Worm (Caenorhabditis elegans): Measurements from ENCODE around the gene hpk-1.

DNA sequence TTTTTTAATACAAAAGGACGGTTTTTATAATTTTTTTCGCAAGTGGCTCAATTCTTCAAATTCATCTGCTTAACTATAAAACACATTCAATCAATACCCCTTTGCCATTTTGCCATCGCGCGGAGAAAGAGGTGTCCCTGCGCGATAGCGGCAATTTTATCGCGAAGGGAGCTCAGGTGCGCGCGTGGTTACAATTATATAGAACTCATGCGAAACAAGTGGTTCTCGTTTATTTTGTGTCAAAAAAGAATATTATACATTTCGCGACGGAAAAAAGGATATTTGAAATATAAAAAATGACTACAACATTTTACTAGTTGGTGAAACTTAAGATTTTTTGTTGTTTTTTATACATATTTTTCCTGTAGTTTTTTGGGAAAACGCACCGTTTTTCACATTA is 8.0 kb downstream of the hpk-1 start:
- peak; percentile 94 for TF ChIP-seq rnt-1 (tag; optimal IDR thresholded peaks at IDR 0.05)
- TF ChIP-seq ets-4 (tag; optimal IDR thresholded peaks at IDR 0.05) = peak; percentile 52
- peak; percentile 95 for TF ChIP-seq tbx-2 (tag; optimal IDR thresholded peaks at IDR 0.05)
- peak; percentile 42 for TF ChIP-seq lim-6 (tag; optimal IDR thresholded peaks at IDR 0.05)
